Worm (Caenorhabditis elegans) whole organism, L3 larva: Measurements from ENCODE around the gene C31C9.9.

Experiments
- R02D3.7 ChIP-seq: fragments of 150-350 bp; optimal IDR thresholded peaks from 2 replicates; lab custom pipeline; 2014; ENCODE audit warnings: missing biosample characterization, missing genetic modification characterization
- ZK546.5 ChIP-seq: sonication (generic microtip); optimal IDR thresholded peaks from 2 replicates; lab custom pipeline; 2017; ENCODE audit warnings: missing biosample characterization, missing genetic modification characterization
- ceh-16 ChIP-seq: sonication (generic microtip); optimal IDR thresholded peaks from 2 replicates; lab custom pipeline; 2017; ENCODE audit warnings: missing biosample characterization, missing genetic modification characterization
- ceh-9 ChIP-seq: sonication (generic microtip); optimal IDR thresholded peaks from 2 replicates; lab custom pipeline; 2018; ENCODE audit warnings: missing biosample characterization, missing genetic modification characterization
- daf-12 ChIP-seq: fragments of 150-350 bp; optimal IDR thresholded peaks from 2 replicates; lab custom pipeline; 2014; ENCODE audit warnings: missing biosample characterization, missing genetic modification reagents, missing genetic modification characterization
- elt-2 ChIP-seq: sonication (generic microtip); optimal IDR thresholded peaks from 2 replicates; lab custom pipeline; 2016; ENCODE audit warnings: missing genetic modification reagents, mild to moderate bottlenecking, missing genetic modification characterization, missing compliant biosample characterization
- elt-3 ChIP-seq, 3 experiments: fragments of 150-350 bp in 1 of 3; sonication (generic microtip) in 2 of 3; optimal IDR thresholded peaks; 2 replicates in 2 of 3; 4 replicates in 1 of 3; lab custom pipeline; 2014 to 2017; ENCODE audit warnings: missing biosample characterization in 3 of 3, missing genetic modification characterization in 3 of 3
- fkh-10 ChIP-seq: sonication (generic microtip); optimal IDR thresholded peaks from 2 replicates; lab custom pipeline; 2017; ENCODE audit warnings: missing biosample characterization, missing genetic modification reagents, missing genetic modification characterization
- fos-1 ChIP-seq: fragments of 150-350 bp; optimal IDR thresholded peaks from 2 replicates; lab custom pipeline; 2014; ENCODE audit warnings: missing biosample characterization, missing genetic modification characterization
- jun-1 ChIP-seq: fragments of 150-350 bp; optimal IDR thresholded peaks from 2 replicates; lab custom pipeline; 2014; ENCODE audit warnings: missing biosample characterization, missing genetic modification reagents, missing genetic modification characterization
- lin-15B ChIP-seq: fragments of 150-350 bp; optimal IDR thresholded peaks from 2 replicates; lab custom pipeline; 2014; ENCODE audit warnings: missing biosample characterization, missing genetic modification characterization
- lin-39 ChIP-seq: fragments of 150-350 bp; optimal IDR thresholded peaks from 2 replicates; lab custom pipeline; 2018; ENCODE audit warnings: missing biosample characterization, missing genetic modification reagents, missing genetic modification characterization
- mdl-1 ChIP-seq: fragments of 150-350 bp; optimal IDR thresholded peaks from 2 replicates; lab custom pipeline; 2014; ENCODE audit warnings: missing biosample characterization, missing genetic modification characterization
- mml-1 ChIP-seq: fragments of 150-350 bp; sonication (generic microtip); optimal IDR thresholded peaks from 3 replicates; lab custom pipeline; 2014; ENCODE audit warnings: missing biosample characterization, missing genetic modification characterization
- nfya-1 ChIP-seq: sonication (generic microtip); optimal IDR thresholded peaks from 2 replicates; lab custom pipeline; 2017; ENCODE audit warnings: missing genetic modification characterization, mild to moderate bottlenecking, missing compliant biosample characterization, antibody characterized with exemption, moderate library complexity; ENCODE audit not compliant: insufficient read depth
- nhr-11 ChIP-seq: fragments of 150-350 bp; optimal IDR thresholded peaks from 2 replicates; lab custom pipeline; 2014; ENCODE audit warnings: missing biosample characterization, missing genetic modification characterization
- nhr-12 ChIP-seq: fragments of 150-350 bp; optimal IDR thresholded peaks from 2 replicates; lab custom pipeline; 2014; ENCODE audit warnings: missing biosample characterization, missing genetic modification characterization
- nhr-23 ChIP-seq: fragments of 150-350 bp; optimal IDR thresholded peaks from 2 replicates; lab custom pipeline; 2014; ENCODE audit warnings: missing biosample characterization, missing genetic modification reagents, missing genetic modification characterization
- nhr-237 ChIP-seq: fragments of 150-350 bp; optimal IDR thresholded peaks from 2 replicates; lab custom pipeline; 2014; ENCODE audit warnings: missing biosample characterization, missing genetic modification characterization
- nhr-25 ChIP-seq: sonication (generic microtip); optimal IDR thresholded peaks from 2 replicates; lab custom pipeline; 2017; ENCODE audit warnings: missing biosample characterization, missing genetic modification characterization
- nhr-28 ChIP-seq: fragments of 150-350 bp; optimal IDR thresholded peaks from 2 replicates; lab custom pipeline; 2014; ENCODE audit warnings: missing biosample characterization, missing genetic modification characterization
- nhr-43 ChIP-seq: sonication (generic microtip); optimal IDR thresholded peaks from 2 replicates; lab custom pipeline; 2016; ENCODE audit warnings: mild to moderate bottlenecking, missing genetic modification characterization, missing compliant biosample characterization; ENCODE audit not compliant: poor library complexity, severe bottlenecking
- nhr-67 ChIP-seq: fragments of 150-350 bp; optimal IDR thresholded peaks from 2 replicates; lab custom pipeline; 2014; ENCODE audit warnings: missing biosample characterization, missing genetic modification characterization
- pha-4 ChIP-seq: fragments of 150-350 bp; optimal IDR thresholded peaks from 2 replicates; lab custom pipeline; 2014; ENCODE audit warnings: missing biosample characterization, missing genetic modification reagents, missing genetic modification characterization
- pqm-1 ChIP-seq: fragments of 150-350 bp; optimal IDR thresholded peaks from 2 replicates; lab custom pipeline; 2017; ENCODE audit warnings: missing biosample characterization, missing genetic modification characterization, inconsistent platforms
- sea-2 ChIP-seq: fragments of 150-350 bp; sonication (generic microtip); optimal IDR thresholded peaks from 4 replicates; lab custom pipeline; 2014; ENCODE audit warnings: missing biosample characterization, missing genetic modification reagents, missing genetic modification characterization
- tbx-2 ChIP-seq: sonication (generic microtip); optimal IDR thresholded peaks from 2 replicates; lab custom pipeline; 2016; ENCODE audit warnings: mild to moderate bottlenecking, missing genetic modification characterization, missing compliant biosample characterization
- zag-1 ChIP-seq: fragments of 150-350 bp; optimal IDR thresholded peaks from 2 replicates; lab custom pipeline; 2014; ENCODE audit warnings: missing biosample characterization, missing genetic modification characterization
- ztf-4 ChIP-seq: fragments of 150-350 bp; optimal IDR thresholded peaks from 2 replicates; lab custom pipeline; 2014; ENCODE audit warnings: missing biosample characterization, missing genetic modification characterization

The C31C9.9 gene

DNA sequence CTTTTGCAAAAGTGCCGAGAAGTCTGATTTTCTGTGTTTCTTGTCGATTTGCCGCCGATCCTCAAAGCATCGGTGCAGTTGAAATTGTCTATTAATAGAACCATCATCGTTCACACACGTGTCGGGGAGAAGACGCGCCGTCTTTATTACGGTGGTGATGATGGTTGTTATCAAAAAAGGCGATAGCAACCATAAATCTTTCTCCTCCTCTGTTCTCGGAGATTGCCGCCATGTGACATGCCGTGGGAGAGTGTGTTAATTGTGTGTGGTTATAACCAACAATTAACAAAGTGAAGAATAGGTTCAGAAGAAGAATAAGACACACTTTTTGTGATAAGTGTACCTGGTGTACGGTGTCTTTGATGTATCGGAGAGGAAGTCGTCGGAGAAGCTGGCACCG is 26.2 kb downstream of the C31C9.9 start:
- TF ChIP-seq jun-1 (tag; lab: Kevin White, UChicago) (peak; percentile 3), elt-2 (tag; lab: Kevin White, UChicago) (peak; percentile 2), mdl-1 (tag; lab: Kevin White, UChicago) (peak; percentile 63), nhr-23 (tag; lab: Kevin White, UChicago) (peak; percentile 80), nhr-11 (tag; lab: Kevin White, UChicago) (no peak), daf-12 (tag; lab: Kevin White, UChicago) (no peak), nhr-25 (peak; percentile 86), nhr-43 (tag; lab: Kevin White, UChicago) (peak; percentile 94)

DNA sequence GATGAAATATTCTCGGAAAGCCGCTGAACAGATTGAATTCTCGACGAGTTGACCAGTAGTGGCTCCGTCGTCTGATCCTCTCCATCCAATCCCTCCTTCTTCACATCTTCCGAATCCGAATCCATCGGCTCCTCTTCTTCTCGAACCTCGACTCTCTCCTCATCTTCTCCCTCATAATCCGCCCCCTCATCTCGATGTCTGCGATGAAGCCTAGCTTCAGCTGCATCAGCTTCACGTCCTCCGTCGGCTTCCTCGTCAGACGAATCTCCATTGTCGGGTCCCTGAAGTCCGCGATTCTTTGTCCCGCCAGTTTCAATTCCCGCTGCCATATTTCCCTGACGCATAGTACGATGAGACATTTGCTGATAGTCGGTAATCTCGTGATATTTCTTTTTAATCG is 30.8 kb downstream of the C31C9.9 start:
- TF ChIP-seq ceh-16 (no peak), daf-12 (tag; lab: Kevin White, UChicago) (no peak), fos-1 (tag; lab: Kevin White, UChicago) (no peak), ZK546.5 (tag; lab: Kevin White, UChicago) (no peak), R02D3.7 (tag; lab: Kevin White, UChicago) (no peak), lin-39 (no peak), ceh-9 (tag; lab: Kevin White, UChicago) (no peak), sea-2 (no peak), nfya-1 (tag; lab: Kevin White, UChicago) (no peak), ztf-4 (tag; lab: Kevin White, UChicago) (no peak), nhr-67 (tag; lab: Kevin White, UChicago) (no peak), mml-1 (tag; lab: Kevin White, UChicago) (no peak), nhr-23 (tag; lab: Kevin White, UChicago) (no peak)

DNA sequence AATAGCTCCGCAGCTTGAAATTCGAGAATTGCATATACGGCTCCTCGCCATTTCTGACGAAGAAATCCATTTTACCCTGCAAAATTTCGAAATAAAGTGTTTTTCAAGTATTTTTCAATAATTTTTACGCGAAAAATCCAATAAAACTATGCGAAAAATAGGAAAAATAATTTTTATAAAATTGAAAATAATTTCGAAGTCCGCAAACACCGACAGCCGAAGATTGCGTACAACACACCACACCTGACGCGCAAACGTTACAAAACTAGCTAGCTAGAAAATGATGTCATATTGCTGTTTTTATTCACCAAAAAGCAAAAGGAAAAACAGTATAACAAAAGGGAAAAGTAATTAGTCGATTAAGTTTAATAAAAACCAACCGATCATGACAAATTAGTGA is 39.9 kb downstream of the C31C9.9 start, which contains the start of gene rpoa-1:
Gene rpoa-1 (minus strand): TSS at position 84 of the 400 bp plus-strand sequence.
- peak; percentile 28 for TF ChIP-seq pha-4 (tag; lab: Kevin White, UChicago)
- no peak for TF ChIP-seq tbx-2 (tag; lab: Kevin White, UChicago)
- peak; percentile 2 for TF ChIP-seq lin-15B (tag; lab: Kevin White, UChicago)

DNA sequence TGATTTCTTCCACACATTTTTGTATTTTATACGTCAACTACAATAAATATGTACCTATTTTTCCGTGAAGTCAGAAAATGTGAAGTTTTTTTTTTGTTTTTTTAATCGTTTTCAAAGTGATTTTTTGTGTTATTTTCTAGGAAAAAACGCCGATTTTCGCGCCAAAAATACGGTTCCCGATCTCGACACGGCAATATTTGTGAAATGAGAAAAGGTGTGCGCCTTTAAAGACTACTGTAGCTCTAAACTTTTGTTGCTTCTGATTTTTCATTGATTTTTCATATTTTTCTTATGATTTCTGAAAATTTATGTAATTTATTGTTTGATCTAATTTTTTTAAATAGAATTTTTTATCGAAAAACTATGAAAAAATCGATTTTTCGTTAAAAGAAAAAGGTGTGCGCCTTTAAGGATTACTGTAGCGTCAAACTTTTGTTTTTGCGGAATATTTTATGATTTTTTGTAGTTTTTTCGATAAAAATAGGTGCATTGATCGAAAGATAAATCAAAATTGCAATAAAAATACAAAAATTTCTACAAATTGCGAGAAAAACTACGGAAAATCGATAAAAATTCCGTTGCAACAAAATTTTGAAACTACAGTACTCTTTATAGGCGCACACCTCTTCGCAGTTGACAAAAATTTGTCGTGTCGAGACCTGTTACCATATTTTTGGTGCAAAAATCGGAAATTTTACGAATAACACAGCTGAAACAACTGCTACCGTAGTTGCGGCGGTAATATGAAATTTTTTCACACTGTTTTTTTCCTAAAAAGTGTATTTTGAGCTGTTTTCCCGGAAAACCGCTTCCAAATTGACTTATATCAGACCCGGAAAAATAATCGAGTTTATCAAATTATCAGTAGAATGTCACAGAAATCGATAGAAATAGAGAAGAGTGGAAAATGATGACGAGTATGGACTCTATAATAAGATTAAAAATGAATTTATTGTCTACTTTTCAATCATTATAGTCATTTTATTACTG is 40.8 kb downstream of the C31C9.9 start, which contains the start of gene kqt-3:
Gene kqt-3 (plus strand): TSS at position 940 of the 990 bp plus-strand sequence.
- peak; percentile 12 for TF ChIP-seq elt-2 (tag; lab: Kevin White, UChicago)
- TF ChIP-seq ceh-16, result no peak

DNA sequence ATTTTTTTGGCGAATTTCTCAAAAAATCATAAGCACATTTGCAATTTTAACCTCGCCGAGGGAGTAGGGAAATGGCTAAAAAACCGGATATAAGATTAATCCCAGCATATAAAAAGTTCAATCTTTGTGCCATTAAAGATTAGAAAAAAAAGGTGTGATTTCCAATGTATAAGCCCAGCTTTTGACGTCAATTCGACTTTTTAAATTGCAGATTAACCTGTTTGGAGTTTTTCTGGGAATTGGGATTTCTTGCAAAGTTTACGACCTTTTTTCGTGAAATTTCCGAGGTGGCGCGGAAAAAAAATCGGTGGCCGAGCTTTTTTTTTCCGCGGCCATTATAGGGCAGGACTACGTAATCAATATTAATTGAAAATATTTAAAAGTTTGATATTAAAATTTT is 42.9 kb downstream of the C31C9.9 start:
- TF ChIP-seq elt-3 (tag; optimal IDR thresholded peaks at IDR 0.05; lab: Kevin White, UChicago), result no peak
- TF ChIP-seq nhr-12 (tag; lab: Kevin White, UChicago), result no peak
- TF ChIP-seq pqm-1 (tag; lab: Kevin White, UChicago), result no peak
- no peak for TF ChIP-seq nhr-25
- no peak for TF ChIP-seq nhr-28 (tag; lab: Kevin White, UChicago)
- no peak for TF ChIP-seq fkh-10 (GFP tag; lab: Kevin White, UChicago)
- no peak for TF ChIP-seq lin-15B (tag; lab: Kevin White, UChicago)
- TF ChIP-seq zag-1 (tag; lab: Kevin White, UChicago), result no peak
- TF ChIP-seq nhr-237, result no peak
- no peak for TF ChIP-seq nhr-23 (tag; lab: Kevin White, UChicago)
- TF ChIP-seq pha-4 (tag; lab: Kevin White, UChicago), result no peak
- TF ChIP-seq ZK546.5 (tag; lab: Kevin White, UChicago), result no peak
- TF ChIP-seq, all 47 proteins: peak for 0
